Worm (Caenorhabditis elegans) whole organism, young adult: ENCODE results near the gene tbc-20.

Source experiments
- B0035.1 ChIP-seq: sonication (generic microtip); optimal IDR thresholded peaks from 2 replicates; lab custom pipeline; 2016; ENCODE audit warnings: missing genetic modification characterization, mild to moderate bottlenecking, missing compliant biosample characterization, missing genotype, missing genetic modification reagents
- C06A6.2 ChIP-seq: fragments of 200-800 bp; sonication (Bioruptor generic); conservative IDR thresholded peaks from 2 replicates; pipeline ENCODE4 v1.3.6; 2022; ENCODE audit warnings: missing genetic modification characterization, missing compliant biosample characterization
- D2030.7 ChIP-seq: fragments of 200-800 bp; sonication (Bioruptor generic); IDR thresholded peaks from 2 replicates; pipeline ENCODE4 v1.3.6; 2022; ENCODE audit warnings: missing genetic modification reagents, missing genetic modification characterization, missing compliant biosample characterization
- F33H1.4 ChIP-seq: fragments of 200-800 bp; sonication (Bioruptor generic); IDR thresholded peaks from 2 replicates; pipeline ENCODE4 v1.3.6; 2022; ENCODE audit warnings: missing genetic modification reagents, missing genetic modification characterization, missing compliant biosample characterization
- F52B5.7 ChIP-seq: sonication (generic microtip); optimal IDR thresholded peaks from 2 replicates; lab custom pipeline; 2016; ENCODE audit warnings: mild to moderate bottlenecking, missing genetic modification characterization, missing compliant biosample characterization
- F55B11.4 ChIP-seq: sonication (generic microtip); optimal IDR thresholded peaks from 2 replicates; lab custom pipeline; 2016; ENCODE audit warnings: missing compliant biosample characterization, missing genetic modification characterization, borderline replicate concordance; ENCODE audit not compliant: insufficient read depth
- F57A8.1 ChIP-seq: fragments of 200-800 bp; sonication (Bioruptor generic); optimal IDR thresholded peaks from 2 replicates; lab custom pipeline; 2018; ENCODE audit warnings: mild to moderate bottlenecking, missing genetic modification characterization, moderate library complexity, missing compliant biosample characterization
- Y56A3A.18 ChIP-seq: fragments of 200-800 bp; sonication (Bioruptor generic); IDR thresholded peaks from 2 replicates; pipeline ENCODE4 v1.3.6; 2022; ENCODE audit warnings: missing genetic modification reagents, missing genetic modification characterization, missing compliant biosample characterization
- Y67H2A.10 ChIP-seq: fragments of 200-800 bp; sonication (Bioruptor generic); conservative IDR thresholded peaks from 2 replicates; pipeline ENCODE4 v1.3.6; 2022; ENCODE audit warnings: missing genetic modification reagents, missing genetic modification characterization, missing compliant biosample characterization
- ZK185.1 ChIP-seq: sonication (generic microtip); optimal IDR thresholded peaks from 2 replicates; lab custom pipeline; 2016; ENCODE audit warnings: mild to moderate bottlenecking, missing genetic modification characterization, missing compliant biosample characterization; ENCODE audit not compliant: poor library complexity, severe bottlenecking
- aptf-3 ChIP-seq: fragments of 200-800 bp; sonication (Bioruptor generic); IDR thresholded peaks from 2 replicates; pipeline ENCODE4 v1.3.6; 2022; ENCODE audit warnings: missing genetic modification characterization, missing compliant biosample characterization
- atf-7 ChIP-seq: sonication (generic microtip); optimal IDR thresholded peaks from 2 replicates; lab custom pipeline; 2017; ENCODE audit warnings: mild to moderate bottlenecking, missing genetic modification characterization, missing compliant biosample characterization
- bed-2 ChIP-seq: fragments of 200-800 bp; sonication (Bioruptor generic); IDR thresholded peaks from 2 replicates; pipeline ENCODE4 v1.3.6; 2022; ENCODE audit warnings: missing genetic modification reagents, missing genetic modification characterization, missing compliant biosample characterization
- cebp-2 ChIP-seq: fragments of 200-800 bp; sonication (Bioruptor generic); IDR thresholded peaks from 2 replicates; pipeline ENCODE4 v1.3.6; 2022; ENCODE audit warnings: missing genetic modification characterization, missing compliant biosample characterization
- ceh-40 ChIP-seq: fragments of 200-800 bp; sonication (Bioruptor generic); IDR thresholded peaks from 2 replicates; pipeline ENCODE4 v1.3.6; 2022; ENCODE audit warnings: missing genetic modification characterization, missing compliant biosample characterization
- ceh-91 ChIP-seq: fragments of 200-800 bp; sonication (Bioruptor generic); IDR thresholded peaks from 2 replicates; pipeline ENCODE4 v1.3.6; 2022; ENCODE audit warnings: missing genetic modification reagents, missing genetic modification characterization, missing compliant biosample characterization
- chd-7 ChIP-seq: sonication (generic microtip); optimal IDR thresholded peaks from 2 replicates; lab custom pipeline; 2016; ENCODE audit warnings: mild to moderate bottlenecking, missing genetic modification characterization, moderate library complexity, missing compliant biosample characterization
- die-1 ChIP-seq: sonication (generic microtip); optimal IDR thresholded peaks from 2 replicates; lab custom pipeline; 2016; ENCODE audit warnings: missing genotype, mild to moderate bottlenecking, missing genetic modification characterization, missing compliant biosample characterization
- efl-1 ChIP-seq: fragments of 150-350 bp; optimal IDR thresholded peaks from 2 replicates; lab custom pipeline; 2014; ENCODE audit warnings: missing biosample characterization, missing genetic modification reagents, missing genetic modification characterization
- fkh-3 ChIP-seq: sonication (generic microtip); optimal IDR thresholded peaks from 2 replicates; lab custom pipeline; 2016; ENCODE audit warnings: mild to moderate bottlenecking, missing genetic modification characterization, missing compliant biosample characterization
- hmg-20 ChIP-seq: fragments of 200-800 bp; sonication (Bioruptor generic); IDR thresholded peaks from 2 replicates; pipeline ENCODE4 v1.3.6; 2022; ENCODE audit warnings: missing genetic modification reagents, missing genetic modification characterization, missing compliant biosample characterization
- lin-40 ChIP-seq: sonication (generic microtip); optimal IDR thresholded peaks from 2 replicates; lab custom pipeline; 2016; ENCODE audit warnings: missing genetic modification characterization, mild to moderate bottlenecking, missing compliant biosample characterization, missing genotype, missing genetic modification reagents
- lir-1 ChIP-seq: fragments of 200-800 bp; sonication (Bioruptor generic); conservative IDR thresholded peaks from 2 replicates; pipeline ENCODE4 v1.3.6; 2022; ENCODE audit warnings: missing genetic modification reagents, missing genetic modification characterization, missing compliant biosample characterization
- lsy-27 ChIP-seq: sonication (generic microtip); optimal IDR thresholded peaks from 2 replicates; lab custom pipeline; 2017; ENCODE audit warnings: missing genetic modification characterization, mild to moderate bottlenecking, missing compliant biosample characterization, antibody characterized with exemption, missing genotype, borderline replicate concordance; ENCODE audit not compliant: insufficient read depth
- madf-6 ChIP-seq: fragments of 200-800 bp; sonication (Bioruptor generic); IDR thresholded peaks from 2 replicates; pipeline ENCODE4 v1.3.6; 2022; ENCODE audit warnings: missing genetic modification reagents, missing genetic modification characterization, missing compliant biosample characterization
- madf-8 ChIP-seq: fragments of 200-800 bp; sonication (Bioruptor generic); conservative IDR thresholded peaks from 2 replicates; pipeline ENCODE4 v1.3.6; 2022; ENCODE audit warnings: missing genetic modification reagents, missing genetic modification characterization, missing compliant biosample characterization
- mcd-1 ChIP-seq: fragments of 200-800 bp; sonication (Bioruptor generic); IDR thresholded peaks from 2 replicates; pipeline ENCODE4 v1.3.6; 2022; ENCODE audit warnings: missing genetic modification reagents, missing genetic modification characterization, missing compliant biosample characterization
- mel-28 ChIP-seq: sonication (generic microtip); optimal IDR thresholded peaks from 2 replicates; lab custom pipeline; 2016; ENCODE audit warnings: borderline replicate concordance, mild to moderate bottlenecking, missing genetic modification characterization, missing compliant biosample characterization
- nhr-80 ChIP-seq: sonication (generic microtip); optimal IDR thresholded peaks from 2 replicates; lab custom pipeline; 2016; ENCODE audit warnings: missing genetic modification characterization, missing compliant biosample characterization
- nhr-90 ChIP-seq: sonication (generic microtip); optimal IDR thresholded peaks from 2 replicates; lab custom pipeline; 2016; ENCODE audit warnings: missing genotype, mild to moderate bottlenecking, missing genetic modification characterization, missing compliant biosample characterization
- rcor-1 ChIP-seq: fragments of 200-800 bp; sonication (Bioruptor generic); IDR thresholded peaks from 2 replicates; pipeline ENCODE4 v1.3.6; 2022; ENCODE audit warnings: missing genetic modification reagents, missing genetic modification characterization, missing compliant biosample characterization
- snpc-4 ChIP-seq, 5 experiments: fragments of 150-350 bp in 1 of 5; sonication (generic microtip) in 4 of 5; optimal IDR thresholded peaks; 2 replicates each; lab custom pipeline; 2014 to 2018; ENCODE audit warnings: missing genetic modification characterization in 5 of 5, missing biosample characterization in 3 of 5, antibody characterized with exemption in 2 of 5, mild to moderate bottlenecking in 2 of 5, missing compliant biosample characterization in 2 of 5, missing genotype in 2 of 5, moderate library complexity in 2 of 5, missing genetic modification reagents in 1 of 5
- tlf-1 ChIP-seq: fragments of 200-800 bp; sonication (Bioruptor generic); optimal IDR thresholded peaks from 2 replicates; lab custom pipeline; 2018; ENCODE audit warnings: mild to moderate bottlenecking, missing genetic modification characterization, missing compliant biosample characterization
- zfh-2 ChIP-seq: fragments of 200-800 bp; sonication (Bioruptor generic); conservative IDR thresholded peaks from 2 replicates; pipeline ENCODE4 v1.3.6; 2022; ENCODE audit warnings: missing genetic modification reagents, missing genetic modification characterization, missing compliant biosample characterization
- ztf-18 ChIP-seq: sonication (generic microtip); optimal IDR thresholded peaks from 2 replicates; lab custom pipeline; 2016; ENCODE audit warnings: missing genotype, mild to moderate bottlenecking, missing genetic modification characterization, missing compliant biosample characterization
- ztf-25 ChIP-seq: fragments of 200-800 bp; sonication (Bioruptor generic); IDR thresholded peaks from 2 replicates; pipeline ENCODE4 v1.3.6; 2022; ENCODE audit warnings: missing genetic modification reagents, missing genetic modification characterization, missing compliant biosample characterization
- ztf-26 ChIP-seq: sonication (generic microtip); optimal IDR thresholded peaks from 2 replicates; lab custom pipeline; 2017; ENCODE audit warnings: missing genetic modification characterization, missing compliant biosample characterization

tbc-20 gene

DNA sequence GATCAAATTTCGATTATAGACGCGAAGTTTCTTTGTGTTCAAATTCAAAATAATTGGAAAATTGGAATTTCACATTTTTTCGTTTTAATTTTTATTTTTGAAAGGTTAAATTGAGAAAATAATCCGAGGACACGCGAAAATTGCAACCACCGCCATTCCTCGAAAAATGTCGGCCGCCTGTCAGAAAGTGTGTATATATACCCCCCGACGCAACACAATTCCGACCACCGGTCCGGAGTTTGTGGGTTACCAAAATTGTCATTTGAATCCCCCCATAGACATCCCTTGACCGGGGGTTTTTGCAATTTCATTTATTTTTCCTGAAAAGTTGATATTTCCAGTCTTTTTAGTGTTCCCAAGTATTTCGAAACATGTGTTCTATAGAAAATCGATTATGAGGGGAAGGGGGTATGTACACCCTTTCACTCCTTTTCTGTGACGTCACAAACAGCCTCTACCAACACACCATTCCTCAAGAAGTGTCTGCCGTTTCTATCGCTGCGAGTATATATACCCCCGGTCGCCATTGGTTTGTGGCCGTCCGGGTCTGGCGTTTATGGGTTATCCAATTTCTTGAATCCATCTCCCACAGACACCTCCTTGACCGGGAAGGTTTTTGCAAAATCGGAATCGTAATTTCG lies 6.1 kb downstream of the tbc-20 start, which contains the start of gene W01D2.3 (continued):
- TF ChIP-seq lin-40 (peak; percentile 89), ztf-26 (tag; lab: Kevin White, UChicago) (peak; percentile 75), snpc-4 (GFP tag; optimal IDR thresholded peaks at IDR 0.05; lab: Kevin White, UChicago) (peak; percentile 96), snpc-4 (tag; optimal IDR thresholded peaks at IDR 0.05; lab: Kevin White, UChicago) (peak; percentile 98 to 100 (median 99)), Y67H2A.10 (no peak), mcd-1 (peak; percentile 68; the same call in 1 of the 2 replicates), hmg-20 (GFP tag; lab: Robert Waterston, UW) (no peak), B0035.1 (tag; lab: Kevin White, UChicago) (peak; percentile 49), madf-6 (GFP tag; lab: Robert Waterston, UW) (peak; percentile 41), nhr-90 (tag; lab: Kevin White, UChicago) (peak; percentile 30), die-1 (tag; lab: Kevin White, UChicago) (peak; percentile 2), atf-7 (tag; lab: Kevin White, UChicago) (peak; percentile 80), F52B5.7 (tag; lab: Kevin White, UChicago) (peak; percentile 62), ztf-25 (GFP tag; lab: Robert Waterston, UW) (0 out of 2 replicates have a peak, but pooled peaks have one; percentile 4), fkh-3 (no peak), cebp-2 (0 out of 2 replicates have a peak, but pooled peaks have one; percentile 71), C06A6.2 (GFP tag; lab: Robert Waterston, UW) (peak; percentile 55; the same call in 1 of the 2 replicates), lsy-27 (tag; lab: Kevin White, UChicago) (no peak)
- TF ChIP-seq, all 124 proteins: peak for 65

ce11 chrII:14805686-14806085 lies 7.4 kb downstream of the tbc-20 start, which contains the start of gene srt-11:
Gene srt-11, plus strand, starts transcription at chrII:14805986.
- TF ChIP-seq F55B11.4: no peak
- TF ChIP-seq ceh-91 (GFP tag; lab: Robert Waterston, UW): no peak
- TF ChIP-seq madf-8 (GFP tag; lab: Robert Waterston, UW): no peak
- TF ChIP-seq ZK185.1 (tag; lab: Kevin White, UChicago): no peak
- TF ChIP-seq zfh-2 (GFP tag; lab: Robert Waterston, UW): no peak
- no peak for TF ChIP-seq aptf-3 (GFP tag; lab: Robert Waterston, UW)
- TF ChIP-seq nhr-90 (tag; lab: Kevin White, UChicago): no peak
- no peak for TF ChIP-seq Y56A3A.18 (GFP tag; lab: Robert Waterston, UW)
- no peak for TF ChIP-seq tlf-1 (GFP tag; lab: Kevin White, UChicago)
- TF ChIP-seq ztf-18 (tag; lab: Kevin White, UChicago): no peak

ce11 chrII:14808686-14809085 lies 10.4 kb downstream of the tbc-20 start, which contains the start of gene W01D2.6:
Gene W01D2.6, plus strand, starts transcription at chrII:14808986.
- TF ChIP-seq F55B11.4 (no peak), nhr-80 (tag; lab: Kevin White, UChicago) (no peak), ceh-40 (no peak), C06A6.2 (GFP tag; lab: Robert Waterston, UW) (no peak), lsy-27 (tag; lab: Kevin White, UChicago) (no peak), chd-7 (tag; lab: Kevin White, UChicago) (no peak), rcor-1 (GFP tag; lab: Robert Waterston, UW) (no peak), mel-28 (no peak), efl-1 (GFP tag; lab: Kevin White, UChicago) (no peak), D2030.7 (GFP tag; lab: Robert Waterston, UW) (no peak), lir-1 (GFP tag; lab: Robert Waterston, UW) (no peak), F57A8.1 (GFP tag; lab: Kevin White, UChicago) (no peak), bed-2 (GFP tag; lab: Robert Waterston, UW) (no peak), F33H1.4 (GFP tag; lab: Robert Waterston, UW) (no peak)
